Fruit fly (Drosophila melanogaster): Measurements from ENCODE around the gene sob.

dm6 chr2L:3567394-3567793 lies 13.2 kb downstream of the sob start:
- TF ChIP-seq psq (GFP tag; optimal IDR thresholded peaks at IDR 0.05) (no peak), N (GFP tag; optimal IDR thresholded peaks at IDR 0.05) (no peak), Myc (optimal IDR thresholded peaks at IDR 0.05) (no peak), tai (GFP tag; optimal IDR thresholded peaks at IDR 0.05) (no peak), pan (optimal IDR thresholded peaks at IDR 0.05) (no peak), h (GFP tag; optimal IDR thresholded peaks at IDR 0.05) (peak; percentile 52), woc (GFP tag; optimal IDR thresholded peaks at IDR 0.05) (peak; percentile 41), br (GFP tag; optimal IDR thresholded peaks at IDR 0.05) (no peak), Abd-B (GFP tag; optimal IDR thresholded peaks at IDR 0.05) (no peak), Mio (GFP tag; optimal IDR thresholded peaks at IDR 0.05) (no peak), dmrt93B (GFP tag; optimal IDR thresholded peaks at IDR 0.05) (no peak), Rel (GFP tag; optimal IDR thresholded peaks at IDR 0.05) (no peak), Rel (tag; optimal IDR thresholded peaks at IDR 0.05) (no peak)

Measured in whole organism, wandering third instar larva.